Worm (Caenorhabditis elegans): ENCODE data around the gene Y39A3CL.4.

ce11 chrIII:1769993-1770392 lies 7.9 kb downstream of the Y39A3CL.4 start, which contains the start of gene tbx-43:
- no peak for TF ChIP-seq pha-4 (tag; optimal IDR thresholded peaks at IDR 0.05)
- TF ChIP-seq flh-1 (GFP tag; optimal IDR thresholded peaks at IDR 0.05): no peak

Data from whole organism, mixed stage, embryonic.